Fruit fly (Drosophila melanogaster): ENCODE data around the gene sl.

Gene sl

dm6 chrX:16350062-16350461 lies at the start of gene sl:
Gene sl (plus strand): TSS chrX:16350315.
- no peak for TF ChIP-seq Dll (optimal IDR thresholded peaks at IDR 0.05)
- TF ChIP-seq EcR (GFP tag; optimal IDR thresholded peaks at IDR 0.05) = no peak
- TF ChIP-seq pan (optimal IDR thresholded peaks at IDR 0.05) = no peak
- TF ChIP-seq usp (GFP tag; optimal IDR thresholded peaks at IDR 0.05) = no peak
- TF ChIP-seq psq (optimal IDR thresholded peaks at IDR 0.05) = no peak
- no peak for TF ChIP-seq CG8478 (optimal IDR thresholded peaks at IDR 0.05)

dm6 chrX:16303636-16304035 lies 46.5 kb upstream of the sl start, which contains the start of gene CG3679:
Gene CG3679 (plus strand): TSS chrX:16303870.
- TF ChIP-seq psq (optimal IDR thresholded peaks at IDR 0.05) (no peak), usp (GFP tag; optimal IDR thresholded peaks at IDR 0.05) (no peak), CG8478 (optimal IDR thresholded peaks at IDR 0.05) (no peak), pan (optimal IDR thresholded peaks at IDR 0.05) (no peak), EcR (GFP tag; optimal IDR thresholded peaks at IDR 0.05) (no peak), Dll (optimal IDR thresholded peaks at IDR 0.05) (no peak)

dm6 chrX:16308310-16308918 lies 41.7 kb upstream of the sl start, which contains the start of gene Had1:
Gene Had1 (minus strand): TSS chrX:16308667.
- TF ChIP-seq usp (GFP tag; optimal IDR thresholded peaks at IDR 0.05) (no peak), EcR (GFP tag; optimal IDR thresholded peaks at IDR 0.05) (no peak), Dll (optimal IDR thresholded peaks at IDR 0.05) (no peak), psq (optimal IDR thresholded peaks at IDR 0.05) (no peak), CG8478 (optimal IDR thresholded peaks at IDR 0.05) (no peak), pan (optimal IDR thresholded peaks at IDR 0.05) (no peak)

dm6 chrX:16308953-16309352 lies 41.2 kb upstream of the sl start:
- TF ChIP-seq EcR (GFP tag; optimal IDR thresholded peaks at IDR 0.05) = no peak
- no peak for TF ChIP-seq psq (optimal IDR thresholded peaks at IDR 0.05)

dm6 chrX:16309764-16310163 lies 40.4 kb upstream of the sl start:
- no peak for TF ChIP-seq usp (GFP tag; optimal IDR thresholded peaks at IDR 0.05)
- no peak for TF ChIP-seq EcR (GFP tag; optimal IDR thresholded peaks at IDR 0.05)
- no peak for TF ChIP-seq pan (optimal IDR thresholded peaks at IDR 0.05)
- TF ChIP-seq psq (optimal IDR thresholded peaks at IDR 0.05) = no peak
- TF ChIP-seq CG8478 (optimal IDR thresholded peaks at IDR 0.05) = no peak
- no peak for TF ChIP-seq Dll (optimal IDR thresholded peaks at IDR 0.05)

dm6 chrX:16313078-16313875 lies 36.8 kb upstream of the sl start, which contains the start of the genes CG9915 and SWIP:
Gene CG9915 (minus strand): TSS chrX:16313138.
Gene SWIP (plus strand): TSS chrX:16313709.
- TF ChIP-seq EcR (GFP tag; optimal IDR thresholded peaks at IDR 0.05) (no peak), psq (optimal IDR thresholded peaks at IDR 0.05) (no peak), Dll (optimal IDR thresholded peaks at IDR 0.05) (no peak), pan (optimal IDR thresholded peaks at IDR 0.05) (no peak), usp (GFP tag; optimal IDR thresholded peaks at IDR 0.05) (no peak), CG8478 (optimal IDR thresholded peaks at IDR 0.05) (no peak)

dm6 chrX:16318858-16319557 lies 31.1 kb upstream of the sl start:
- no peak for TF ChIP-seq psq (optimal IDR thresholded peaks at IDR 0.05)
- TF ChIP-seq EcR (GFP tag; optimal IDR thresholded peaks at IDR 0.05) = no peak
- TF ChIP-seq pan (optimal IDR thresholded peaks at IDR 0.05) = no peak
- no peak for TF ChIP-seq usp (GFP tag; optimal IDR thresholded peaks at IDR 0.05)
- no peak for TF ChIP-seq Dll (optimal IDR thresholded peaks at IDR 0.05)
- TF ChIP-seq CG8478 (optimal IDR thresholded peaks at IDR 0.05) = no peak

dm6 chrX:16319558-16319924 lies 30.6 kb upstream of the sl start:
- TF ChIP-seq pan (optimal IDR thresholded peaks at IDR 0.05) = no peak
- no peak for TF ChIP-seq usp (GFP tag; optimal IDR thresholded peaks at IDR 0.05)
- no peak for TF ChIP-seq Dll (optimal IDR thresholded peaks at IDR 0.05)
- TF ChIP-seq psq (optimal IDR thresholded peaks at IDR 0.05) = no peak
- TF ChIP-seq EcR (GFP tag; optimal IDR thresholded peaks at IDR 0.05) = no peak
- TF ChIP-seq CG8478 (optimal IDR thresholded peaks at IDR 0.05) = no peak

- TF ChIP-seq usp (GFP tag; optimal IDR thresholded peaks at IDR 0.05) (no peak), Dll (optimal IDR thresholded peaks at IDR 0.05) (no peak), CG8478 (optimal IDR thresholded peaks at IDR 0.05) (no peak), EcR (GFP tag; optimal IDR thresholded peaks at IDR 0.05) (no peak), pan (optimal IDR thresholded peaks at IDR 0.05) (no peak), psq (optimal IDR thresholded peaks at IDR 0.05) (no peak)
Observed at dm6 chrX:16320197-16320921, 29.8 kb upstream of the sl start, which contains the start of gene Cyp1. Gene Cyp1 (minus strand): TSS chrX:16320370.

- TF ChIP-seq EcR (GFP tag; optimal IDR thresholded peaks at IDR 0.05) (no peak), psq (optimal IDR thresholded peaks at IDR 0.05) (no peak), pan (optimal IDR thresholded peaks at IDR 0.05) (no peak), Dll (optimal IDR thresholded peaks at IDR 0.05) (no peak), usp (GFP tag; optimal IDR thresholded peaks at IDR 0.05) (no peak), CG8478 (optimal IDR thresholded peaks at IDR 0.05) (no peak)
Observed at dm6 chrX:16321037-16321436, 29.1 kb upstream of the sl start.

dm6 chrX:16323063-16323462 lies 27.1 kb upstream of the sl start, which contains the start of the genes CG9917 and CG32579:
Gene CG9917 (minus strand): TSS chrX:16323231.
Gene CG32579 (plus strand): TSS chrX:16323286.
- TF ChIP-seq usp (GFP tag; optimal IDR thresholded peaks at IDR 0.05) (no peak), Dll (optimal IDR thresholded peaks at IDR 0.05) (no peak), EcR (GFP tag; optimal IDR thresholded peaks at IDR 0.05) (no peak), pan (optimal IDR thresholded peaks at IDR 0.05) (no peak), psq (optimal IDR thresholded peaks at IDR 0.05) (no peak)

All from whole organism.